Fruit fly (Drosophila melanogaster): ENCODE data around the gene CG33644.
A peak's percentile ranks its signal among the peaks of the same experiment; 100 is the strongest.

The CG33644 gene

DNA sequence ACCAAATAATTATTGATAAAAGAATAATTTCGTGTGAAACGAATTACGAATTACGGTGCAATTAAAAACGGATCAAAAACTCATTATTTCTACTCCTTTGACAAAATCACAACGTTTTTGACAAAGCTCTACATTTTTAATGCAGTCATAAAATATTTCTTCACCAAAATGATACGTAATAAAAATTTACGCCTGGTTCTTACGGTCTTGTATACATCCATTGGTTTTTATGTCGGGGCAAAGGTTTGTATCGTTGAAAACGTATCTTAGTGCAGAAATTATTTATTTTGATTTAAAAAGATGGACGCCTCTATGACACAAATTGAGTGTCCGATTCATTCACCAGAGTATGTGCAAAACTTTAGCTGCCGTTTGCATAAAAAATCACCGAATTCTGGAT is at the start of gene CG33644:
TSS of gene CG33644 (plus strand) at position 301 of the 400 bp plus-strand sequence.
- TF ChIP-seq CG5204 (GFP tag; optimal IDR thresholded peaks at IDR 0.05) = no peak
- TF ChIP-seq CG33017 (tag; optimal IDR thresholded peaks at IDR 0.05) = no peak
- no peak for TF ChIP-seq CG7045 (GFP tag; optimal IDR thresholded peaks at IDR 0.05)
- no peak for TF ChIP-seq CG14711 (tag; optimal IDR thresholded peaks at IDR 0.05)
- no peak for TF ChIP-seq Clk (GFP tag; optimal IDR thresholded peaks at IDR 0.05)
- TF ChIP-seq CG12768 (GFP tag; optimal IDR thresholded peaks at IDR 0.05) = no peak
- no peak for TF ChIP-seq cic (GFP tag; optimal IDR thresholded peaks at IDR 0.05)
- TF ChIP-seq pad (GFP tag; optimal IDR thresholded peaks at IDR 0.05) = no peak

DNA sequence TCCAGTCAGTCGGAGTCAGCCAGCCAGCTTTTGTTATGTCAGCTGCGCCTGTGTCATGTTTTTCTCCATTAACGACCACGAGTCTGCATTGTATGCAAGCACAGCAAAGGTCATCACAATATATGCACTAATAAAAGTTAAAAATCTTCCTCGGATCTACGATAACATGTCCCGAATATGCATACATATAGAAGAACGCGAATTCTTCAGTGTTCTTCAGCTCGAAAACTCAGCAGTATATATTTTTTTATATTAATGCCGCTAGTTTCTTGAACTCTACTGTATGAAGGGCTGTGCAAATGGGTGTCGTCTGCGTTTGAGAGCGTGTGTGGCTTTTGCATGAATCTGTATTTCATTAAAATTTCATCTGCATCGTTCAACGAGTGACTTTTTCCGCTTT is 49.6 kb upstream of the CG33644 start:
- TF ChIP-seq Crg-1 (GFP tag; optimal IDR thresholded peaks at IDR 0.05) (no peak), cic (GFP tag; optimal IDR thresholded peaks at IDR 0.05) (no peak), CG14711 (tag; optimal IDR thresholded peaks at IDR 0.05) (no peak), CG1620 (GFP tag; optimal IDR thresholded peaks at IDR 0.05) (no peak), bab1 (GFP tag; optimal IDR thresholded peaks at IDR 0.05) (no peak)

DNA sequence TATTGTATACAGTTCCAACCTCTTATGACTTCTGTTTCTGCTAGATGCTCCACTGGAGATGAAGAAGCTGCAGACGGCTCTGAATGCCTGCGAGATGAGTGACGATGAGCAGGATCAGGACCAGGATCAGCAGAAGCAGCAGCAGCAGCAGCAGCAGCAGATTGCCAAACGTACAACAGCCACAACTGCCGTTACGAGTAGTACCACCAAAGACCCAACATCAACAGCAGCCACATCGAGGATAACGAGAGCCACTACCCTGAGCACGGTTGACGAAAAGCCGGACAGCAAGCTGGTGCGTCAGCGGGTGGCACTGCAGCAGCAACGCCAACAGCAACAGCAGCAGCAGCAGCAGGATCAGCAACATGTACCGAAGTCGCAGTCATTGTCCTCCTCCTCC is 34.0 kb upstream of the CG33644 start:
- no peak for TF ChIP-seq CG7045 (GFP tag; optimal IDR thresholded peaks at IDR 0.05)
- TF ChIP-seq toe (GFP tag; optimal IDR thresholded peaks at IDR 0.05) = no peak
- TF ChIP-seq Mnt (GFP tag; optimal IDR thresholded peaks at IDR 0.05) = no peak
- TF ChIP-seq pad (GFP tag; optimal IDR thresholded peaks at IDR 0.05) = no peak
- no peak for TF ChIP-seq kay (GFP tag; ENCODE audit: borderline replicate concordance)
- no peak for TF ChIP-seq ovo (GFP tag; optimal IDR thresholded peaks at IDR 0.05)
- no peak for TF ChIP-seq CG12768 (GFP tag; optimal IDR thresholded peaks at IDR 0.05)

DNA sequence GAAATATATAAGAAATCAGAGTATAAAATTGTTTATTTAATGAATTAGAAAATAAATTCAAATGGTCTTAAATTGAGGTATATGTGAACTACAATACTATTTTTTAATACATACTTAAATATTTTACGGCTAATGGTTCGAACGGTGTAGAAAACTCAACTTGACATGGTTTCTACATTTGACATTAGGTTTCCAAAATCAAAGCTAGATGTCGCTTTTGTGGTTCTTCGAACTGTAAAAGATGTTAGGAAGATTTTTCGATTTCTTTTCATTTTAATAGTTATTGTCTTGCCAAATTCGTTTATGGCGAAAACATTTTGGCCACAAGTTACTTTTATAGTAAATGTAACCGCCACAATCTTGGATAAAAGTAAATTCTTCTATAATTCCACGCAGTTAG is 31.5 kb upstream of the CG33644 start:
- no peak for TF ChIP-seq CG7045 (GFP tag; optimal IDR thresholded peaks at IDR 0.05)
- no peak for TF ChIP-seq CG5204 (GFP tag; optimal IDR thresholded peaks at IDR 0.05)
- no peak for TF ChIP-seq Crg-1 (GFP tag; optimal IDR thresholded peaks at IDR 0.05)
- no peak for TF ChIP-seq bab1 (GFP tag; optimal IDR thresholded peaks at IDR 0.05)
- no peak for TF ChIP-seq Hr96 (GFP tag; optimal IDR thresholded peaks at IDR 0.05)
- no peak for TF ChIP-seq CG7101 (tag; optimal IDR thresholded peaks at IDR 0.05)
- no peak for TF ChIP-seq toe (GFP tag; optimal IDR thresholded peaks at IDR 0.05)
- no peak for TF ChIP-seq cic (GFP tag; optimal IDR thresholded peaks at IDR 0.05)
- no peak for TF ChIP-seq tj (GFP tag; optimal IDR thresholded peaks at IDR 0.05)
- no peak for TF ChIP-seq CG1620 (GFP tag; optimal IDR thresholded peaks at IDR 0.05)

DNA sequence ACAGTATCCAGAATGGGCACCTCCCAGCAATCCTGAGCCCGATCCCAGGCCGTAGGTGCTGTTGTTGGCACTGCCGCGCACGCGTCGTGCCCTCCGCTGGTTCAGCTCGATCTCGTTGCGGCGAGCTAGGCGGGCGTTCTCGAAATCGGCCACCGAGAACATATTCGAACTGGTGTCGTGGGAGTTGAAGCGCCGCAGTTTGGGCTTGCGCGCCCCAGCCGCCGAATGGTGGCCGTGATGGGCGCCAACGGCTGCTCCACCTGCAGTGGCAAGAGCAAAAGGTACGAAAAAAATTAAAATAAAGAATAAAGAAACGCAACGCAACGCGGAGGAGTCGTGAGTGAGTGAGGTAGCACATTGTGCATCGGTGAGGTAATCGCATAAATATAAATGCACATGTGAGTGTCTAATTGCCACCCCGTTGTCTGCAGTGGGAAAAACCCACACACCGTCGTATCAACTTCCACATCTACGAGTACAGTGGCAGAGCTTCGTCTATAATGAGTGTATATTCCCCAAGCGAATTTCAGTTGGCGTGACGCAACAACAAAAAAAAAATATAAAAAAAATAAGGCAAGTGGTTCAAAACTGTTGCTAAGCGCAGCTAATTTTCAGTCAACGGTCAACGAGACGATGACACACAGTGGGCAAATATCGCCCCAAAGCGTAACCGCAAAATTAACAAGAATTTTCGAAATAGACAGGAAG is 22.2 kb upstream of the CG33644 start:
- TF ChIP-seq CG33017 (tag; optimal IDR thresholded peaks at IDR 0.05) (no peak), bab1 (GFP tag; optimal IDR thresholded peaks at IDR 0.05) (peak; percentile 3), toe (GFP tag; optimal IDR thresholded peaks at IDR 0.05) (no peak), CG7045 (GFP tag; optimal IDR thresholded peaks at IDR 0.05) (no peak), tj (GFP tag; optimal IDR thresholded peaks at IDR 0.05) (peak; percentile 82), cic (GFP tag; optimal IDR thresholded peaks at IDR 0.05) (no peak), Clk (GFP tag; optimal IDR thresholded peaks at IDR 0.05) (no peak), Mnt (GFP tag; optimal IDR thresholded peaks at IDR 0.05) (no peak)

DNA sequence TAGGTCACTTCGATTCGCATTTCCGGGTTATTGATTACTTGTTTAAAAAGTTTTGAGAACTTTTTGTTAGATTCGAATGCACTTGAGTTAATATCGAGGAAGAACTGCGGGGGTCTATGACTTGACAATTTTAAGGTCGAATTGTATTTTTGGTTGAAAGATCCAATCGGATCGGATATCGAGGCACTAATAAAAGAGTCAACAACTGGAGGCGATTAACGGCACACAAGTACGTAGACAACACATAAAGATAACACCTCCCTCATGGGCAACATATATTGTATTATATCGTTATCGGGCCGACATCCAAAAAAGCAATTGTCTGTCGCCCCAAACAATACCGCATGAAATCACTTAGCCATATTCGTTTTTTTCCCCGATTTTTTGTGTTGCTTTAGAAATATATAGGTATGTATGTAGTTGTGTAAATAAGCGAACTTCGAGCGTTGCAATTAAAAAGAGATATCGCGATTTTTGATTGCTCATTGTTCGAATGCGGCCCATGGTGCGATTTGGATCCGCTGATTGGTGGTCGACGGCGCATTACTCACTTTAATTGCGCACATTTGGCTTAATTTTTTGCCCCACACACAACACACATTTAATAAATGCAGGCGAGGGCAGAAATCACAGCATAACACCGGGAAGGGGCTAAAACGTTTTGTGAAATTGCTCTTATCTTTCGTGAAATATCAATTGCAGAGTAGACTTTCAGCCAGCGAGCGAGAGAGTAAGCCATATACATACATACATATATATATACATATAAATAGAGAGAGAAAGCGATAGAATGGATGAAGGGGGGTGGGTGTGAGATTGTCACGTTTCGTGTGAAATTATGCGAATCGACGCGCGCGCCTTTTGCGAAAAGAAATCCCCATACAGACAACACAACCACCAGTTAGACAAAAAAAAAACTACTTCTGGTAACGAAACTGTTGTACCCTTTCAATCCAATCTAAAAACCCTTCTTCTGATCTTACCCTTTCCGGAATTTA is 20.7 kb upstream of the CG33644 start:
- TF ChIP-seq cic (GFP tag; optimal IDR thresholded peaks at IDR 0.05) = peak; percentile 41
- TF ChIP-seq Mnt (GFP tag; optimal IDR thresholded peaks at IDR 0.05) = peak; percentile 15
- TF ChIP-seq CG12768 (GFP tag; optimal IDR thresholded peaks at IDR 0.05) = peak; percentile 12
- no peak for TF ChIP-seq CG11617 (GFP tag; optimal IDR thresholded peaks at IDR 0.05)
- no peak for TF ChIP-seq toe (GFP tag; optimal IDR thresholded peaks at IDR 0.05)
- TF ChIP-seq tj (GFP tag; optimal IDR thresholded peaks at IDR 0.05) = peak; percentile 96
- peak; percentile 46 for TF ChIP-seq bab1 (GFP tag; optimal IDR thresholded peaks at IDR 0.05)
- TF ChIP-seq kay (GFP tag; ENCODE audit: borderline replicate concordance) = peak; percentile 86
- no peak for TF ChIP-seq Clk (GFP tag; optimal IDR thresholded peaks at IDR 0.05)
- no peak for TF ChIP-seq CG5204 (GFP tag; optimal IDR thresholded peaks at IDR 0.05)
